Fruit fly (Drosophila melanogaster) whole organism, embryonic: ENCODE data around the gene Polr3G.

Experiments used
- Aef1 ChIP-seq: fragments of 200-800 bp; sonication (Bioruptor generic); IDR thresholded peaks from 3 replicates; pipeline ENCODE4 v1.3.6; 2022; ENCODE audit warnings: missing biosample characterization, missing genetic modification characterization
- CG10654 ChIP-seq: fragments of 200-800 bp; sonication (Bioruptor generic); optimal IDR thresholded peaks from 2 replicates; lab custom pipeline; 2016; ENCODE audit warnings: missing biosample characterization, missing genetic modification characterization
- CG11695 ChIP-seq: fragments of 200-800 bp; sonication (Bioruptor generic); IDR thresholded peaks from 3 replicates; pipeline ENCODE4 v1.3.6; 2022; ENCODE audit warnings: missing biosample characterization, missing genetic modification characterization
- CG12236 ChIP-seq: fragments of 200-800 bp; sonication (Bioruptor generic); optimal IDR thresholded peaks from 2 replicates; lab custom pipeline; 2016; ENCODE audit warnings: missing biosample characterization, missing genetic modification characterization
- CG12391 ChIP-seq: fragments of 200-800 bp; sonication (Bioruptor generic); optimal IDR thresholded peaks from 3 replicates; lab custom pipeline; 2018; ENCODE audit warnings: missing biosample characterization, mild to moderate bottlenecking, missing genetic modification characterization, moderate library complexity
- CG12659 ChIP-seq: fragments of 200-800 bp; sonication (Bioruptor generic); optimal IDR thresholded peaks from 3 replicates; lab custom pipeline; 2017; ENCODE audit warnings: mild to moderate bottlenecking, missing biosample characterization, missing genetic modification reagents, missing genetic modification characterization
- CG12942 ChIP-seq: fragments of 200-800 bp; sonication (Bioruptor generic); optimal IDR thresholded peaks from 3 replicates; lab custom pipeline; 2016; ENCODE audit warnings: missing biosample characterization, missing genetic modification characterization
- CG13123 ChIP-seq: fragments of 200-800 bp; sonication (Bioruptor generic); optimal IDR thresholded peaks from 2 replicates; lab custom pipeline; 2016; ENCODE audit warnings: missing biosample characterization, missing genetic modification characterization
- CG13296 ChIP-seq: fragments of 200-800 bp; sonication (Bioruptor generic); optimal IDR thresholded peaks from 3 replicates; lab custom pipeline; 2018; ENCODE audit warnings: missing biosample characterization, mild to moderate bottlenecking, missing genetic modification characterization
- CG13624 ChIP-seq: fragments of 200-800 bp; sonication (Bioruptor generic); optimal IDR thresholded peaks from 2 replicates; lab custom pipeline; 2016; ENCODE audit warnings: missing biosample characterization, missing genetic modification characterization
- CG14667 ChIP-seq: fragments of 200-800 bp; sonication (Bioruptor generic); IDR thresholded peaks from 2 replicates; pipeline ENCODE4 v1.3.6; 2022; ENCODE audit warnings: missing biosample characterization, missing genetic modification characterization
- CG15011 ChIP-seq: fragments of 200-800 bp; sonication (Bioruptor generic); optimal IDR thresholded peaks from 3 replicates; lab custom pipeline; 2018; ENCODE audit warnings: missing biosample characterization, mild to moderate bottlenecking, missing genetic modification characterization
- CG1529 ChIP-seq: fragments of 200-800 bp; sonication (Bioruptor generic); optimal IDR thresholded peaks from 3 replicates; lab custom pipeline; 2018; ENCODE audit warnings: missing biosample characterization, missing genetic modification characterization
- CG18262 ChIP-seq: fragments of 200-800 bp; optimal IDR thresholded peaks from 3 replicates; lab custom pipeline; 2019; ENCODE audit warnings: missing biosample characterization, mild to moderate bottlenecking, missing genetic modification characterization, moderate library complexity
- CG18476 ChIP-seq: fragments of 200-800 bp; sonication (Bioruptor generic); optimal IDR thresholded peaks from 2 replicates; lab custom pipeline; 2016; ENCODE audit warnings: missing biosample characterization, mild to moderate bottlenecking, missing genetic modification characterization
- CG2116 ChIP-seq: fragments of 200-800 bp; sonication (Bioruptor generic); optimal IDR thresholded peaks from 3 replicates; lab custom pipeline; 2018; ENCODE audit warnings: missing biosample characterization, mild to moderate bottlenecking, missing genetic modification characterization
- CG34376 ChIP-seq: fragments of 200-800 bp; sonication (Bioruptor generic); optimal IDR thresholded peaks from 2 replicates; lab custom pipeline; 2018; ENCODE audit warnings: missing biosample characterization, mild to moderate bottlenecking, missing genetic modification characterization
- CG4617 ChIP-seq: fragments of 200-800 bp; sonication (Bioruptor generic); optimal IDR thresholded peaks from 3 replicates; lab custom pipeline; 2016; ENCODE audit warnings: missing biosample characterization, missing genetic modification characterization, borderline replicate concordance
- CG6254 ChIP-seq: fragments of 200-800 bp; sonication (Bioruptor generic); optimal IDR thresholded peaks from 3 replicates; lab custom pipeline; 2017; ENCODE audit warnings: mild to moderate bottlenecking, missing biosample characterization, missing genetic modification reagents, missing genetic modification characterization
- CG7271 ChIP-seq: fragments of 200-800 bp; sonication (Bioruptor generic); optimal IDR thresholded peaks from 2 replicates; lab custom pipeline; 2018; ENCODE audit warnings: missing biosample characterization, mild to moderate bottlenecking, missing genetic modification characterization, moderate library complexity
- CG7786 ChIP-seq: fragments of 200-800 bp; sonication (Bioruptor generic); optimal IDR thresholded peaks from 2 replicates; lab custom pipeline; 2016; ENCODE audit warnings: missing biosample characterization, missing genetic modification characterization
- CG8089 ChIP-seq: fragments of 200-800 bp; sonication (Bioruptor generic); optimal IDR thresholded peaks from 3 replicates; lab custom pipeline; 2016; ENCODE audit warnings: missing biosample characterization, missing genetic modification characterization
- CG8359 ChIP-seq: fragments of 200-800 bp; sonication (Bioruptor generic); optimal IDR thresholded peaks from 2 replicates; lab custom pipeline; 2017; ENCODE audit warnings: missing biosample characterization, mild to moderate bottlenecking, missing genetic modification characterization, borderline replicate concordance
- CG9817 ChIP-seq: fragments of 200-800 bp; sonication (Bioruptor generic); optimal IDR thresholded peaks from 2 replicates; lab custom pipeline; 2018; ENCODE audit warnings: missing biosample characterization, mild to moderate bottlenecking, missing genetic modification characterization, moderate library complexity
- CHES-1-like ChIP-seq: fragments of 200-800 bp; sonication (Bioruptor generic); optimal IDR thresholded peaks from 2 replicates; lab custom pipeline; 2016; ENCODE audit warnings: missing biosample characterization, missing genetic modification characterization
- CTCF ChIP-seq: fragments of 200-800 bp; sonication (Bioruptor generic); optimal IDR thresholded peaks from 2 replicates; lab custom pipeline; 2017; ENCODE audit warnings: missing biosample characterization, mild to moderate bottlenecking, missing genetic modification characterization, moderate library complexity
- Camta ChIP-seq: fragments of 200-800 bp; sonication (Bioruptor generic); optimal IDR thresholded peaks from 2 replicates; lab custom pipeline; 2016; ENCODE audit warnings: missing biosample characterization, missing genetic modification characterization
- Drgx ChIP-seq: fragments of 200-800 bp; sonication (Bioruptor generic); IDR thresholded peaks from 2 replicates; pipeline ENCODE4 v1.3.6; 2022; ENCODE audit warnings: missing biosample characterization, missing genetic modification characterization
- HLH54F ChIP-seq: fragments of 200-800 bp; sonication (Bioruptor generic); optimal IDR thresholded peaks from 3 replicates; lab custom pipeline; 2016; ENCODE audit warnings: missing biosample characterization, missing genetic modification characterization
- Hr51 ChIP-seq, 2 experiments: fragments of 200-800 bp; sonication (Bioruptor generic); optimal IDR thresholded peaks; 2 replicates in 1 of 2; 3 replicates in 1 of 2; lab custom pipeline; 2016 to 2018; ENCODE audit warnings: missing biosample characterization in 2 of 2, missing genetic modification characterization in 2 of 2, mild to moderate bottlenecking in 1 of 2, moderate library complexity in 1 of 2
- MBD-R2 ChIP-seq: fragments of 200-800 bp; sonication (Bioruptor generic); IDR thresholded peaks from 2 replicates; pipeline ENCODE4 v1.3.6; 2022; ENCODE audit warnings: missing biosample characterization, missing genetic modification characterization
- Mrtf ChIP-seq: fragments of 200-800 bp; sonication (Bioruptor generic); IDR thresholded peaks from 3 replicates; pipeline ENCODE4 v1.3.6; 2022; ENCODE audit warnings: missing biosample characterization, missing genetic modification characterization
- Rx ChIP-seq: fragments of 200-800 bp; sonication (Bioruptor generic); IDR thresholded peaks from 2 replicates; pipeline ENCODE4 v1.3.6; 2022; ENCODE audit warnings: missing biosample characterization, missing genetic modification characterization
- Vsx1 ChIP-seq: fragments of 200-800 bp; sonication (Bioruptor generic); optimal IDR thresholded peaks from 2 replicates; lab custom pipeline; 2017; ENCODE audit warnings: missing biosample characterization, mild to moderate bottlenecking, missing genetic modification characterization, missing genetic modification reagents
- YL-1 ChIP-seq: fragments of 200-800 bp; sonication (Bioruptor generic); optimal IDR thresholded peaks from 3 replicates; lab custom pipeline; 2017; ENCODE audit warnings: missing biosample characterization, mild to moderate bottlenecking, missing genetic modification characterization
- ab ChIP-seq: fragments of 200-800 bp; sonication (Bioruptor generic); optimal IDR thresholded peaks from 2 replicates; lab custom pipeline; 2016; ENCODE audit warnings: missing biosample characterization, missing genetic modification characterization
- amos ChIP-seq: fragments of 200-800 bp; sonication (Bioruptor generic); IDR thresholded peaks from 2 replicates; pipeline ENCODE4 v1.3.6; 2022; ENCODE audit warnings: missing biosample characterization, missing genetic modification characterization; ENCODE audit not compliant: partially characterized antibody
- ash1 ChIP-seq: fragments of 200-800 bp; sonication (Bioruptor generic); optimal IDR thresholded peaks from 2 replicates; lab custom pipeline; 2018; ENCODE audit warnings: missing biosample characterization, mild to moderate bottlenecking, missing genetic modification characterization
- bigmax ChIP-seq: fragments of 200-800 bp; sonication (Bioruptor generic); optimal IDR thresholded peaks from 2 replicates; lab custom pipeline; 2018; ENCODE audit warnings: missing biosample characterization, mild to moderate bottlenecking, missing genetic modification characterization
- br ChIP-seq: fragments of >200 bp; optimal IDR thresholded peaks from 2 replicates; lab custom pipeline; 2017
- btn ChIP-seq: fragments of 200-800 bp; sonication (Bioruptor generic); optimal IDR thresholded peaks from 2 replicates; lab custom pipeline; 2016; ENCODE audit warnings: missing biosample characterization, missing genetic modification characterization
- croc ChIP-seq: fragments of 200-800 bp; sonication (Bioruptor generic); conservative IDR thresholded peaks from 3 replicates; pipeline ENCODE4 v1.3.6; 2022; ENCODE audit warnings: missing biosample characterization, missing genetic modification characterization
- esg ChIP-seq: fragments of 200-800 bp; sonication (Bioruptor generic); conservative IDR thresholded peaks from 2 replicates; pipeline ENCODE4 v1.3.6; 2022; ENCODE audit warnings: missing biosample characterization, missing genetic modification characterization
- fd3F ChIP-seq: fragments of 200-800 bp; sonication (Bioruptor generic); optimal IDR thresholded peaks from 2 replicates; lab custom pipeline; 2018; ENCODE audit warnings: missing biosample characterization, mild to moderate bottlenecking, missing genetic modification characterization, moderate library complexity
- luna ChIP-seq: fragments of 200-800 bp; sonication (Bioruptor generic); optimal IDR thresholded peaks from 2 replicates; lab custom pipeline; 2016; ENCODE audit warnings: missing biosample characterization, missing genetic modification characterization
- pnt ChIP-seq: fragments of 200-800 bp; sonication (Bioruptor generic); optimal IDR thresholded peaks from 3 replicates; lab custom pipeline; 2016; ENCODE audit warnings: missing biosample characterization, missing genetic modification characterization
- sens-2 ChIP-seq: fragments of 200-800 bp; sonication (Bioruptor generic); IDR thresholded peaks from 2 replicates; pipeline ENCODE4 v1.3.6; 2022; ENCODE audit warnings: missing biosample characterization, missing genetic modification characterization
- sqz ChIP-seq: fragments of 200-800 bp; sonication (Bioruptor generic); optimal IDR thresholded peaks from 3 replicates; lab custom pipeline; 2018; ENCODE audit warnings: missing biosample characterization, mild to moderate bottlenecking, missing genetic modification characterization
- tio ChIP-seq: fragments of 200-800 bp; sonication (Bioruptor generic); optimal IDR thresholded peaks from 2 replicates; lab custom pipeline; 2017; ENCODE audit warnings: missing biosample characterization, missing genetic modification characterization, inconsistent platforms
- trh ChIP-seq: fragments of 200-800 bp; sonication (Bioruptor generic); optimal IDR thresholded peaks from 2 replicates; lab custom pipeline; 2016; ENCODE audit warnings: missing biosample characterization, missing genetic modification characterization
- unc-4 ChIP-seq: fragments of 200-800 bp; sonication (Bioruptor generic); IDR thresholded peaks from 2 replicates; pipeline ENCODE4 v1.3.6; 2022; ENCODE audit warnings: missing biosample characterization, missing genetic modification characterization; ENCODE audit not compliant: partially characterized antibody
- zf30C ChIP-seq: fragments of 200-800 bp; sonication (Bioruptor generic); optimal IDR thresholded peaks from 3 replicates; lab custom pipeline; 2018; ENCODE audit warnings: missing biosample characterization, mild to moderate bottlenecking, missing genetic modification characterization

Gene Polr3G

dm6 chr3L:17433555-17433954, 6.6 kb upstream of the Polr3G start, which contains the start of the genes Coq4 and CG32176 (continued):
- TF ChIP-seq CG34376 (GFP tag; lab: Kevin White, UChicago) = peak; percentile 93
- peak; percentile 94 for TF ChIP-seq btn (GFP tag; lab: Kevin White, UChicago)
- TF ChIP-seq bigmax = peak; percentile 62
- peak; percentile 55; the same call in 1 of the 2 replicates for TF ChIP-seq unc-4
- peak; percentile 97 for TF ChIP-seq Rx (GFP tag; lab: Robert Waterston, UW)
- peak; percentile 98 for TF ChIP-seq pnt (GFP tag; lab: Kevin White, UChicago)
- TF ChIP-seq br (lab: Kevin White, UChicago) = no peak
- TF ChIP-seq HLH54F (GFP tag; lab: Kevin White, UChicago) = peak; percentile 99
- TF ChIP-seq CG7271 = peak; percentile 88
- peak; percentile 92 for TF ChIP-seq CG12236 (GFP tag; lab: Kevin White, UChicago)
- peak; percentile 90 for TF ChIP-seq CG8359 (GFP tag; lab: Kevin White, UChicago)
- peak; percentile 61 for TF ChIP-seq CTCF (GFP tag; lab: Kevin White, UChicago)
- TF ChIP-seq trh = peak; percentile 98
- peak; percentile 98 to 99 for TF ChIP-seq Hr51 (GFP tag; optimal IDR thresholded peaks at IDR 0.05; lab: Kevin White, UChicago)
- peak; percentile 98 for TF ChIP-seq CG7786
- peak; percentile 99 for TF ChIP-seq CG12391 (tag; lab: Kevin White, UChicago)
- peak; percentile 98 for TF ChIP-seq tio (GFP tag; lab: Kevin White, UChicago)
- peak; percentile 93 for TF ChIP-seq CG1529
- TF ChIP-seq Mrtf (GFP tag; lab: Robert Waterston, UW) = peak; percentile 98
- TF ChIP-seq Camta = peak; percentile 98
- TF ChIP-seq MBD-R2 = peak; percentile 99
- peak; percentile 89 for TF ChIP-seq Vsx1
- TF ChIP-seq YL-1 (GFP tag; lab: Kevin White, UChicago) = peak; percentile 91
- TF ChIP-seq CG13296 = peak; percentile 95
- peak; percentile 97 for TF ChIP-seq esg (GFP tag; lab: Robert Waterston, UW)
- peak; percentile 91 for TF ChIP-seq sqz (GFP tag; lab: Kevin White, UChicago)
- peak; percentile 97 for TF ChIP-seq Aef1
- peak; percentile 97 for TF ChIP-seq CG18476
- peak; percentile 99 for TF ChIP-seq CG9817 (tag; lab: Kevin White, UChicago)
- TF ChIP-seq CG13624 = peak; percentile 98
- peak; percentile 95 for TF ChIP-seq croc (GFP tag; lab: Robert Waterston, UW)
- peak; percentile 91 for TF ChIP-seq ash1 (GFP tag; lab: Kevin White, UChicago)
- TF ChIP-seq CG12942 (GFP tag; lab: Kevin White, UChicago) = peak; percentile 99
- peak; percentile 99 for TF ChIP-seq CG4617
- TF ChIP-seq luna (GFP tag; lab: Kevin White, UChicago) = peak; percentile 96
- peak; percentile 49; the same call in 1 of the 2 replicates for TF ChIP-seq amos (GFP tag; lab: Robert Waterston, UW)
- TF ChIP-seq CG11695 (GFP tag; lab: Robert Waterston, UW) = peak; percentile 97
- TF ChIP-seq ab (GFP tag; lab: Kevin White, UChicago) = peak; percentile 96
- TF ChIP-seq CG2116 = peak; percentile 88
- peak; percentile 98 for TF ChIP-seq CHES-1-like (GFP tag; lab: Kevin White, UChicago)
- TF ChIP-seq CG14667 = peak; percentile 97
- TF ChIP-seq CG13123 = peak; percentile 96
- TF ChIP-seq Drgx (GFP tag; lab: Robert Waterston, UW) = peak; percentile 96
- TF ChIP-seq CG10654 (GFP tag; lab: Kevin White, UChicago) = peak; percentile 99
- peak; percentile 97 for TF ChIP-seq CG18262 (tag; lab: Kevin White, UChicago)
- peak; percentile 97 for TF ChIP-seq CG8089 (GFP tag; lab: Kevin White, UChicago)
- peak; percentile 90 for TF ChIP-seq CG6254
- peak; percentile 97 for TF ChIP-seq fd3F
- peak; percentile 16 for TF ChIP-seq zf30C (GFP tag; lab: Kevin White, UChicago)
- TF ChIP-seq sens-2 (GFP tag; lab: Robert Waterston, UW) = peak; percentile 96
- TF ChIP-seq CG12659 (GFP tag; lab: Kevin White, UChicago) = peak; percentile 98
- peak; percentile 88 for TF ChIP-seq CG15011 (GFP tag; lab: Kevin White, UChicago)
